Fruit fly (Drosophila melanogaster): ENCODE data around the gene CG4287.

Gene CG4287

dm6 chr3R:15965169-15965568 lies 1.5 kb upstream of the CG4287 start, which contains the start of the genes CG32856 and Rbf2 (continued):
- TF ChIP-seq H2.0 (GFP tag; IDR thresholded peaks at IDR 0.05): peak; percentile 86
- no peak for TF ChIP-seq br (optimal IDR thresholded peaks at IDR 0.05)
- peak; percentile 14 for TF ChIP-seq CG17186 (GFP tag; optimal IDR thresholded peaks at IDR 0.05)
- TF ChIP-seq CG4854 (GFP tag; optimal IDR thresholded peaks at IDR 0.05): peak; percentile 41
- peak; percentile 63 for TF ChIP-seq CG3838 (GFP tag; optimal IDR thresholded peaks at IDR 0.05)
- no peak for TF ChIP-seq Optix (GFP tag; IDR thresholded peaks at IDR 0.05)
- peak; percentile 59 for TF ChIP-seq CG15514 (GFP tag; optimal IDR thresholded peaks at IDR 0.05)
- TF ChIP-seq CG7786 (GFP tag; optimal IDR thresholded peaks at IDR 0.05): peak; percentile 84
- peak; percentile 62 for TF ChIP-seq wor (GFP tag; IDR thresholded peaks at IDR 0.05)
- peak; percentile 15 for TF ChIP-seq CG17912 (GFP tag; optimal IDR thresholded peaks at IDR 0.05)
- TF ChIP-seq bbx (GFP tag; IDR thresholded peaks at IDR 0.05; ENCODE audit: partially characterized antibody): peak; percentile 88
- TF ChIP-seq CG17385 (GFP tag; optimal IDR thresholded peaks at IDR 0.05): peak; percentile 80
- peak; percentile 79 for TF ChIP-seq CG8388 (GFP tag; optimal IDR thresholded peaks at IDR 0.05)
- peak; percentile 75 for TF ChIP-seq Sry-δ (GFP tag; optimal IDR thresholded peaks at IDR 0.05)
- TF ChIP-seq dati (GFP tag; IDR thresholded peaks at IDR 0.05): no peak
- peak; percentile 5 for TF ChIP-seq nom (GFP tag; optimal IDR thresholded peaks at IDR 0.05)
- peak; percentile 8 for TF ChIP-seq exex (tag; optimal IDR thresholded peaks at IDR 0.05)
- TF ChIP-seq E2f1 (GFP tag; IDR thresholded peaks at IDR 0.05): no peak
- no peak for TF ChIP-seq CG10543 (GFP tag; optimal IDR thresholded peaks at IDR 0.05)
- peak; percentile 60 for TF ChIP-seq CG10267 (tag; optimal IDR thresholded peaks at IDR 0.05)
- peak; percentile 91 for TF ChIP-seq CG3847 (GFP tag; IDR thresholded peaks at IDR 0.05)
- peak; percentile 47; the same call in 1 of the 2 replicates for TF ChIP-seq hbn (GFP tag; IDR thresholded peaks at IDR 0.05; ENCODE audit: partially characterized antibody)
- TF ChIP-seq CG1647 (GFP tag; optimal IDR thresholded peaks at IDR 0.05): peak; percentile 39
- no peak for TF ChIP-seq lov (optimal IDR thresholded peaks at IDR 0.05)
- no peak for TF ChIP-seq lov (GFP tag; IDR thresholded peaks at IDR 0.05)
- TF ChIP-seq ham (GFP tag; IDR thresholded peaks at IDR 0.05): no peak
- no peak for TF ChIP-seq abd-A (tag; optimal IDR thresholded peaks at IDR 0.05)
- peak; percentile 62 for TF ChIP-seq inv (GFP tag; IDR thresholded peaks at IDR 0.05; ENCODE audit: partially characterized antibody)
- no peak for TF ChIP-seq gt (GFP tag; IDR thresholded peaks at IDR 0.05)
- peak; percentile 87 for TF ChIP-seq vvl (GFP tag; IDR thresholded peaks at IDR 0.05)
- peak; percentile 65 for TF ChIP-seq CrebB (tag; optimal IDR thresholded peaks at IDR 0.05)
- TF ChIP-seq odd (GFP tag; optimal IDR thresholded peaks at IDR 0.05): peak; percentile 58
- peak; percentile 59 for TF ChIP-seq CG8290 (GFP tag; optimal IDR thresholded peaks at IDR 0.05)
- TF ChIP-seq CG8290 (tag; optimal IDR thresholded peaks at IDR 0.05): peak in 1 of 2 experiments; percentile 82
- TF ChIP-seq CG2120 (GFP tag; optimal IDR thresholded peaks at IDR 0.05): peak; percentile 95
- no peak for TF ChIP-seq CG6175 (GFP tag; IDR thresholded peaks at IDR 0.05)
- TF ChIP-seq Stat92E (GFP tag; optimal IDR thresholded peaks at IDR 0.05): peak in 1 of 3 experiments; percentile 0
- TF ChIP-seq CG32772 (GFP tag; IDR thresholded peaks at IDR 0.05): no peak
- peak; percentile 64; the same call in 1 of the 2 replicates for TF ChIP-seq Adf1 (GFP tag; IDR thresholded peaks at IDR 0.05)
- peak; percentile 31 for TF ChIP-seq ssp (GFP tag; IDR thresholded peaks at IDR 0.05)
- peak; percentile 72 for TF ChIP-seq YL-1 (GFP tag; optimal IDR thresholded peaks at IDR 0.05)
- TF ChIP-seq da (GFP tag; optimal IDR thresholded peaks at IDR 0.05): peak; percentile 42
- peak; percentile 11 for TF ChIP-seq trh (GFP tag; optimal IDR thresholded peaks at IDR 0.05)
- TF ChIP-seq CG12942 (GFP tag; optimal IDR thresholded peaks at IDR 0.05): peak; percentile 80
- peak; percentile 40 for TF ChIP-seq CG12236 (GFP tag; optimal IDR thresholded peaks at IDR 0.05)
- no peak for TF ChIP-seq CG16779 (GFP tag; IDR thresholded peaks at IDR 0.05)
- TF ChIP-seq CG4404 (GFP tag; IDR thresholded peaks at IDR 0.05): no peak
- TF ChIP-seq Six4 (GFP tag; optimal IDR thresholded peaks at IDR 0.05): peak; percentile 48
- peak; percentile 48 for TF ChIP-seq en (GFP tag; optimal IDR thresholded peaks at IDR 0.05)
- no peak for TF ChIP-seq CG11456 (GFP tag; IDR thresholded peaks at IDR 0.05)
- TF ChIP-seq CG15479 (GFP tag; optimal IDR thresholded peaks at IDR 0.05): peak; percentile 13
- peak; percentile 87 for TF ChIP-seq esg (GFP tag; conservative IDR thresholded peaks at IDR 0.05)
